Fruit fly (Drosophila melanogaster) whole organism, prepupa: ENCODE measurements around the gene CG3168.
A peak's percentile ranks its signal among the peaks of the same experiment; 100 is the strongest.

Source experiments
- Blimp-1 ChIP-seq: fragments of 200-800 bp; sonication (Bioruptor generic); optimal IDR thresholded peaks from 3 replicates; lab custom pipeline; 2017; ENCODE audit warnings: missing biosample characterization, missing genetic modification characterization, mild to moderate bottlenecking, moderate library complexity, missing genetic modification reagents
- CG10631 ChIP-seq: fragments of 200-800 bp; sonication (Bioruptor generic); optimal IDR thresholded peaks from 2 replicates; lab custom pipeline; 2016; ENCODE audit warnings: missing biosample characterization, missing genetic modification characterization
- CG10669 ChIP-seq: fragments of 200-800 bp; sonication (Bioruptor generic); optimal IDR thresholded peaks from 3 replicates; lab custom pipeline; 2018; ENCODE audit warnings: missing biosample characterization, mild to moderate bottlenecking, missing genetic modification characterization, moderate library complexity
- CG11294 ChIP-seq: fragments of 200-800 bp; sonication (Bioruptor generic); IDR thresholded peaks from 2 replicates; pipeline ENCODE4 v1.3.6; 2022; ENCODE audit warnings: missing biosample characterization, missing genetic modification characterization
- CG11902 ChIP-seq: fragments of 200-800 bp; sonication (Bioruptor generic); optimal IDR thresholded peaks from 3 replicates; lab custom pipeline; 2016; ENCODE audit warnings: missing biosample characterization, missing genetic modification characterization
- CG15336 ChIP-seq: fragments of 200-800 bp; sonication (Bioruptor generic); IDR thresholded peaks from 2 replicates; pipeline ENCODE4 v1.3.6; 2022; ENCODE audit warnings: missing biosample characterization, missing genetic modification characterization
- CG1621 ChIP-seq: fragments of 200-800 bp; sonication (Bioruptor generic); optimal IDR thresholded peaks from 3 replicates; lab custom pipeline; 2018; ENCODE audit warnings: missing biosample characterization, mild to moderate bottlenecking, missing genetic modification characterization
- CG3032 ChIP-seq: fragments of 200-800 bp; optimal IDR thresholded peaks from 2 replicates; lab custom pipeline; 2019; ENCODE audit warnings: missing biosample characterization, mild to moderate bottlenecking, missing genetic modification characterization, moderate library complexity
- CG31627 ChIP-seq: fragments of 200-800 bp; sonication (Bioruptor generic); optimal IDR thresholded peaks from 3 replicates; lab custom pipeline; 2016; ENCODE audit warnings: missing biosample characterization, missing genetic modification characterization
- CG32006 ChIP-seq: fragments of 200-800 bp; sonication (Bioruptor generic); optimal IDR thresholded peaks from 3 replicates; lab custom pipeline; 2017; ENCODE audit warnings: missing biosample characterization, mild to moderate bottlenecking, missing genetic modification characterization
- CG34406 ChIP-seq: fragments of 200-800 bp; sonication (Bioruptor generic); optimal IDR thresholded peaks from 3 replicates; lab custom pipeline; 2016; ENCODE audit warnings: missing biosample characterization, missing genetic modification characterization
- CG3919 ChIP-seq: fragments of 200-800 bp; sonication (Bioruptor generic); optimal IDR thresholded peaks from 3 replicates; lab custom pipeline; 2016; ENCODE audit warnings: missing biosample characterization, missing genetic modification characterization
- CG6792 ChIP-seq: fragments of 200-800 bp; sonication (Bioruptor generic); optimal IDR thresholded peaks from 3 replicates; lab custom pipeline; 2016; ENCODE audit warnings: missing biosample characterization, missing genetic modification characterization
- CG7368 ChIP-seq: fragments of 200-800 bp; sonication (Bioruptor generic); optimal IDR thresholded peaks from 3 replicates; lab custom pipeline; 2016; ENCODE audit warnings: missing biosample characterization, missing genetic modification characterization
- CG8319 ChIP-seq: fragments of 200-800 bp; sonication (Bioruptor generic); optimal IDR thresholded peaks from 3 replicates; lab custom pipeline; 2016; ENCODE audit warnings: missing biosample characterization, missing genetic modification characterization
- CG8632 ChIP-seq: fragments of 200-800 bp; sonication (Bioruptor generic); optimal IDR thresholded peaks from 3 replicates; lab custom pipeline; 2016; ENCODE audit warnings: missing biosample characterization, missing genetic modification characterization
- CG9139 ChIP-seq: fragments of 200-800 bp; sonication (Bioruptor generic); optimal IDR thresholded peaks from 3 replicates; lab custom pipeline; 2017; ENCODE audit warnings: missing biosample characterization, mild to moderate bottlenecking, missing genetic modification characterization
- Eip78C ChIP-seq: fragments of 200-800 bp; sonication (Bioruptor generic); peaks from one replicate; lab custom pipeline; 2016; ENCODE audit warnings: missing biosample characterization, missing genetic modification characterization
- Eip93F ChIP-seq: fragments of 200-800 bp; sonication (Bioruptor generic); optimal IDR thresholded peaks from 2 replicates; lab custom pipeline; 2016; ENCODE audit warnings: missing biosample characterization, mild to moderate bottlenecking, missing genetic modification characterization
- Ets21C ChIP-seq: fragments of 200-800 bp; sonication (Bioruptor generic); optimal IDR thresholded peaks from 3 replicates; lab custom pipeline; 2016; ENCODE audit warnings: missing biosample characterization, missing genetic modification characterization
- Ets96B ChIP-seq: fragments of 200-800 bp; optimal IDR thresholded peaks from 2 replicates; lab custom pipeline; 2019; ENCODE audit warnings: missing biosample characterization, mild to moderate bottlenecking, missing genetic modification characterization, moderate library complexity
- Hr38 ChIP-seq: sonication (Bioruptor generic); optimal IDR thresholded peaks from 2 replicates; lab custom pipeline; 2016; ENCODE audit warnings: missing biosample characterization, missing genetic modification characterization
- Hr39 ChIP-seq: fragments of 200-800 bp; sonication (Bioruptor generic); optimal IDR thresholded peaks from 2 replicates; lab custom pipeline; 2016; ENCODE audit warnings: missing biosample characterization, missing genetic modification characterization
- Met ChIP-seq: fragments of 200-800 bp; sonication (Bioruptor generic); optimal IDR thresholded peaks from 3 replicates; lab custom pipeline; 2016; ENCODE audit warnings: missing biosample characterization, missing genetic modification characterization
- OdsH ChIP-seq: fragments of 200-800 bp; sonication (Bioruptor generic); optimal IDR thresholded peaks from 3 replicates; lab custom pipeline; 2016; ENCODE audit warnings: missing biosample characterization, missing genetic modification characterization
- Sox102F ChIP-seq: fragments of 200-800 bp; sonication (Bioruptor generic); optimal IDR thresholded peaks from 2 replicates; lab custom pipeline; 2016; ENCODE audit warnings: missing biosample characterization, mild to moderate bottlenecking, missing genetic modification characterization
- achi ChIP-seq: fragments of 200-800 bp; sonication (Bioruptor generic); optimal IDR thresholded peaks from 3 replicates; lab custom pipeline; 2016; ENCODE audit warnings: missing biosample characterization, missing genetic modification characterization
- acj6 ChIP-seq: fragments of 200-800 bp; sonication (Bioruptor generic); optimal IDR thresholded peaks from 3 replicates; lab custom pipeline; 2016; ENCODE audit warnings: missing biosample characterization, missing genetic modification characterization
- cyc ChIP-seq: fragments of 200-800 bp; sonication (Bioruptor generic); optimal IDR thresholded peaks from 3 replicates; lab custom pipeline; 2016; ENCODE audit warnings: missing biosample characterization, missing genetic modification characterization
- dac ChIP-seq: fragments of 200-800 bp; sonication (Bioruptor generic); optimal IDR thresholded peaks from 2 replicates; lab custom pipeline; 2017; ENCODE audit warnings: missing biosample characterization, mild to moderate bottlenecking, missing genetic modification characterization
- esn ChIP-seq: fragments of 200-800 bp; sonication (Bioruptor generic); optimal IDR thresholded peaks from 2 replicates; lab custom pipeline; 2016; ENCODE audit warnings: missing biosample characterization, mild to moderate bottlenecking, missing genetic modification characterization, moderate library complexity
- fd59A ChIP-seq: fragments of 200-800 bp; sonication (Bioruptor generic); optimal IDR thresholded peaks from 2 replicates; lab custom pipeline; 2017; ENCODE audit warnings: missing biosample characterization, mild to moderate bottlenecking, missing genetic modification characterization, missing genetic modification reagents
- fd85E ChIP-seq: fragments of 200-800 bp; sonication (Bioruptor generic); optimal IDR thresholded peaks from 3 replicates; lab custom pipeline; 2016; ENCODE audit warnings: missing biosample characterization, missing genetic modification characterization
- fkh ChIP-seq: fragments of 200-800 bp; sonication (Bioruptor generic); optimal IDR thresholded peaks from 3 replicates; lab custom pipeline; 2017; ENCODE audit warnings: missing biosample characterization, mild to moderate bottlenecking, missing genetic modification characterization, moderate library complexity
- net ChIP-seq: fragments of 200-800 bp; sonication (Bioruptor generic); optimal IDR thresholded peaks from 3 replicates; lab custom pipeline; 2016; ENCODE audit warnings: missing biosample characterization, missing genetic modification characterization
- ss ChIP-seq, 2 experiments: fragments of 200-800 bp; sonication (Bioruptor generic); optimal IDR thresholded peaks; 2 replicates in 1 of 2; 3 replicates in 1 of 2; lab custom pipeline; 2017 to 2018; ENCODE audit warnings: mild to moderate bottlenecking in 2 of 2, missing biosample characterization in 2 of 2, missing genetic modification characterization in 2 of 2, moderate library complexity in 1 of 2
- svp ChIP-seq: fragments of 200-800 bp; sonication (Bioruptor generic); peaks from one replicate; lab custom pipeline; 2016; ENCODE audit warnings: missing biosample characterization, missing genetic modification characterization
- vri ChIP-seq: fragments of 200-800 bp; sonication (Bioruptor generic); optimal IDR thresholded peaks from 3 replicates; lab custom pipeline; 2016; ENCODE audit warnings: missing biosample characterization, mild to moderate bottlenecking, missing genetic modification characterization

Gene CG3168

dm6 chrX:6759184-6759965 is 19.6 kb upstream of the CG3168 start (continued):
- no peak for TF ChIP-seq CG31627 (GFP tag; lab: Kevin White, UChicago)
- TF ChIP-seq net (GFP tag; lab: Kevin White, UChicago): no peak

dm6 chrX:6756175-6756718 is 16.5 kb upstream of the CG3168 start, which contains the start of gene sov:
Gene sov (plus strand): TSS chrX:6756322.
- TF ChIP-seq Blimp-1 (GFP tag; lab: Kevin White, UChicago): no peak
- peak; percentile 38 for TF ChIP-seq svp (GFP tag; lab: Kevin White, UChicago)
- peak; percentile 59 for TF ChIP-seq Eip78C (GFP tag; lab: Kevin White, UChicago)
- peak; percentile 79 for TF ChIP-seq fkh (GFP tag; lab: Kevin White, UChicago)
- no peak for TF ChIP-seq Ets96B (tag; lab: Kevin White, UChicago)

dm6 chrX:6751964-6752363 is 12.2 kb upstream of the CG3168 start:
- TF ChIP-seq esn: no peak
- no peak for TF ChIP-seq CG8319 (GFP tag; lab: Kevin White, UChicago)
- no peak for TF ChIP-seq CG11294 (GFP tag; lab: Robert Waterston, UW)
- TF ChIP-seq CG34406 (GFP tag; lab: Kevin White, UChicago): no peak
- no peak for TF ChIP-seq fd85E
- no peak for TF ChIP-seq CG11902 (GFP tag; lab: Kevin White, UChicago)
- no peak for TF ChIP-seq net (GFP tag; lab: Kevin White, UChicago)
- TF ChIP-seq Eip93F: no peak
- no peak for TF ChIP-seq CG32006
- TF ChIP-seq CG10669 (GFP tag; lab: Kevin White, UChicago): no peak
- no peak for TF ChIP-seq CG3032
- TF ChIP-seq Ets96B (tag; lab: Kevin White, UChicago): no peak
- no peak for TF ChIP-seq Hr39 (GFP tag; lab: Kevin White, UChicago)
- no peak for TF ChIP-seq fkh (GFP tag; lab: Kevin White, UChicago)
- no peak for TF ChIP-seq Hr38 (GFP tag; lab: Kevin White, UChicago)
- TF ChIP-seq CG8632 (GFP tag; lab: Kevin White, UChicago): no peak
- TF ChIP-seq, all 60 proteins: peak for 0

- TF ChIP-seq Sox102F (peak; percentile 27), Eip78C (GFP tag; lab: Kevin White, UChicago) (peak; percentile 10), Met (GFP tag; lab: Kevin White, UChicago) (no peak), Ets21C (GFP tag; lab: Kevin White, UChicago) (no peak)
Measured at dm6 chrX:6747244-6747643, 7.5 kb upstream of the CG3168 start, which contains the start of gene CG14439. Gene CG14439 (plus strand): TSS chrX:6747544.

- TF ChIP-seq dac (GFP tag; lab: Kevin White, UChicago): no peak
- peak; percentile 29 for TF ChIP-seq CG34406 (GFP tag; lab: Kevin White, UChicago)
- TF ChIP-seq CG10669 (GFP tag; lab: Kevin White, UChicago): peak; percentile 25
- TF ChIP-seq Sox102F: peak; percentile 36
- peak; percentile 1 for TF ChIP-seq CG10631 (GFP tag; lab: Kevin White, UChicago)
- no peak for TF ChIP-seq CG3919
- TF ChIP-seq CG8319 (GFP tag; lab: Kevin White, UChicago): no peak
- peak; percentile 1 for TF ChIP-seq CG9139
- TF ChIP-seq cyc (GFP tag; lab: Kevin White, UChicago): no peak
- TF ChIP-seq esn: peak; percentile 61
- TF ChIP-seq CG8632 (GFP tag; lab: Kevin White, UChicago): peak; percentile 27
- no peak for TF ChIP-seq Eip93F
- TF ChIP-seq OdsH (GFP tag; lab: Kevin White, UChicago): peak; percentile 34
- TF ChIP-seq fkh (GFP tag; lab: Kevin White, UChicago): no peak
- TF ChIP-seq acj6 (GFP tag; lab: Kevin White, UChicago): peak; percentile 51
- TF ChIP-seq Met (GFP tag; lab: Kevin White, UChicago): peak; percentile 20
- TF ChIP-seq CG3032: peak; percentile 51
- TF ChIP-seq Hr39 (GFP tag; lab: Kevin White, UChicago): peak; percentile 30
- no peak for TF ChIP-seq CG15336 (GFP tag; lab: Robert Waterston, UW)
- peak; percentile 12 for TF ChIP-seq CG6792 (GFP tag; lab: Kevin White, UChicago)
- TF ChIP-seq CG7368: peak; percentile 7
- TF ChIP-seq CG11902 (GFP tag; lab: Kevin White, UChicago): no peak
- TF ChIP-seq vri (GFP tag; lab: Kevin White, UChicago): peak; percentile 17
- peak; percentile 13 for TF ChIP-seq CG31627 (GFP tag; lab: Kevin White, UChicago)
- no peak for TF ChIP-seq Hr38 (GFP tag; lab: Kevin White, UChicago)
- TF ChIP-seq net (GFP tag; lab: Kevin White, UChicago): peak; percentile 15
- no peak for TF ChIP-seq ss (GFP tag; optimal IDR thresholded peaks at IDR 0.05; lab: Kevin White, UChicago)
- TF ChIP-seq achi (GFP tag; lab: Kevin White, UChicago): peak; percentile 28
- TF ChIP-seq Ets96B (tag; lab: Kevin White, UChicago): peak; percentile 37
- TF ChIP-seq CG1621 (tag; lab: Kevin White, UChicago): peak; percentile 11
- TF ChIP-seq fd59A (GFP tag; lab: Kevin White, UChicago): no peak
Measured at dm6 chrX:6746221-6746620, 6.4 kb upstream of the CG3168 start.
